Worm (Caenorhabditis elegans) whole organism, L3 larva: Measurements from ENCODE around the gene exo-1.
A peak's percentile ranks its signal among the peaks of the same experiment; 100 is the strongest.

Experiments
- R02D3.7 ChIP-seq: fragments of 150-350 bp; optimal IDR thresholded peaks from 2 replicates; lab custom pipeline; 2014; ENCODE audit warnings: missing biosample characterization, missing genetic modification characterization
- ZK546.5 ChIP-seq: sonication (generic microtip); optimal IDR thresholded peaks from 2 replicates; lab custom pipeline; 2017; ENCODE audit warnings: missing biosample characterization, missing genetic modification characterization
- aly-2 ChIP-seq: fragments of 150-350 bp; optimal IDR thresholded peaks from 2 replicates; lab custom pipeline; 2014; ENCODE audit warnings: missing biosample characterization, missing genetic modification characterization
- ama-1 ChIP-seq: fragments of 150-350 bp; optimal IDR thresholded peaks from 2 replicates; lab custom pipeline; 2018
- ceh-16 ChIP-seq: sonication (generic microtip); optimal IDR thresholded peaks from 2 replicates; lab custom pipeline; 2017; ENCODE audit warnings: missing biosample characterization, missing genetic modification characterization
- ceh-28 ChIP-seq: fragments of 150-350 bp; optimal IDR thresholded peaks from 2 replicates; lab custom pipeline; 2014; ENCODE audit warnings: missing biosample characterization, missing genetic modification reagents, missing genetic modification characterization
- ceh-82 ChIP-seq: fragments of 150-350 bp; optimal IDR thresholded peaks from 2 replicates; lab custom pipeline; 2014; ENCODE audit warnings: missing biosample characterization, missing genetic modification characterization
- ceh-9 ChIP-seq: sonication (generic microtip); optimal IDR thresholded peaks from 2 replicates; lab custom pipeline; 2018; ENCODE audit warnings: missing biosample characterization, missing genetic modification characterization
- daf-12 ChIP-seq: fragments of 150-350 bp; optimal IDR thresholded peaks from 2 replicates; lab custom pipeline; 2014; ENCODE audit warnings: missing biosample characterization, missing genetic modification reagents, missing genetic modification characterization
- egl-27 ChIP-seq: sonication (generic microtip); optimal IDR thresholded peaks from 4 replicates; lab custom pipeline; 2017; ENCODE audit warnings: missing biosample characterization, missing genetic modification reagents, missing genetic modification characterization
- egl-5 ChIP-seq: fragments of 150-350 bp; optimal IDR thresholded peaks from 2 replicates; lab custom pipeline; 2017; ENCODE audit warnings: missing biosample characterization, missing genetic modification reagents, missing genetic modification characterization, inconsistent platforms
- elt-1 ChIP-seq: fragments of 150-350 bp; optimal IDR thresholded peaks from 2 replicates; lab custom pipeline; 2014; ENCODE audit warnings: missing biosample characterization, missing genetic modification characterization
- elt-2 ChIP-seq: sonication (generic microtip); optimal IDR thresholded peaks from 2 replicates; lab custom pipeline; 2016; ENCODE audit warnings: missing genetic modification reagents, mild to moderate bottlenecking, missing genetic modification characterization, missing compliant biosample characterization
- elt-3 ChIP-seq, 3 experiments: fragments of 150-350 bp in 1 of 3; sonication (generic microtip) in 2 of 3; optimal IDR thresholded peaks; 2 replicates in 2 of 3; 4 replicates in 1 of 3; lab custom pipeline; 2014 to 2017; ENCODE audit warnings: missing biosample characterization in 3 of 3, missing genetic modification characterization in 3 of 3
- eor-1 ChIP-seq, 2 experiments: fragments of 150-350 bp; optimal IDR thresholded peaks; 2 replicates each; lab custom pipeline; 2014 to 2018; ENCODE audit warnings: missing biosample characterization in 2 of 2, missing genetic modification characterization in 2 of 2
- fkh-10 ChIP-seq: sonication (generic microtip); optimal IDR thresholded peaks from 2 replicates; lab custom pipeline; 2017; ENCODE audit warnings: missing biosample characterization, missing genetic modification reagents, missing genetic modification characterization
- fkh-2 ChIP-seq: fragments of 150-350 bp; optimal IDR thresholded peaks from 2 replicates; lab custom pipeline; 2014; ENCODE audit warnings: missing biosample characterization, missing genetic modification reagents, missing genetic modification characterization
- fos-1 ChIP-seq: fragments of 150-350 bp; optimal IDR thresholded peaks from 2 replicates; lab custom pipeline; 2014; ENCODE audit warnings: missing biosample characterization, missing genetic modification characterization
- hmg-11 ChIP-seq: sonication (generic microtip); optimal IDR thresholded peaks from 2 replicates; lab custom pipeline; 2016; ENCODE audit warnings: missing genetic modification characterization, missing compliant biosample characterization
- jun-1 ChIP-seq: fragments of 150-350 bp; optimal IDR thresholded peaks from 2 replicates; lab custom pipeline; 2014; ENCODE audit warnings: missing biosample characterization, missing genetic modification reagents, missing genetic modification characterization
- lin-15B ChIP-seq: fragments of 150-350 bp; optimal IDR thresholded peaks from 2 replicates; lab custom pipeline; 2014; ENCODE audit warnings: missing biosample characterization, missing genetic modification characterization
- lin-39 ChIP-seq: fragments of 150-350 bp; optimal IDR thresholded peaks from 2 replicates; lab custom pipeline; 2018; ENCODE audit warnings: missing biosample characterization, missing genetic modification reagents, missing genetic modification characterization
- lsy-12 ChIP-seq: sonication (generic microtip); optimal IDR thresholded peaks from 2 replicates; lab custom pipeline; 2016; ENCODE audit warnings: mild to moderate bottlenecking, missing genetic modification characterization, missing compliant biosample characterization
- mdl-1 ChIP-seq: fragments of 150-350 bp; optimal IDR thresholded peaks from 2 replicates; lab custom pipeline; 2014; ENCODE audit warnings: missing biosample characterization, missing genetic modification characterization
- mml-1 ChIP-seq: fragments of 150-350 bp; sonication (generic microtip); optimal IDR thresholded peaks from 3 replicates; lab custom pipeline; 2014; ENCODE audit warnings: missing biosample characterization, missing genetic modification characterization
- nfya-1 ChIP-seq: sonication (generic microtip); optimal IDR thresholded peaks from 2 replicates; lab custom pipeline; 2017; ENCODE audit warnings: missing genetic modification characterization, mild to moderate bottlenecking, missing compliant biosample characterization, antibody characterized with exemption, moderate library complexity; ENCODE audit not compliant: insufficient read depth
- nhr-11 ChIP-seq: fragments of 150-350 bp; optimal IDR thresholded peaks from 2 replicates; lab custom pipeline; 2014; ENCODE audit warnings: missing biosample characterization, missing genetic modification characterization
- nhr-12 ChIP-seq: fragments of 150-350 bp; optimal IDR thresholded peaks from 2 replicates; lab custom pipeline; 2014; ENCODE audit warnings: missing biosample characterization, missing genetic modification characterization
- nhr-23 ChIP-seq: fragments of 150-350 bp; optimal IDR thresholded peaks from 2 replicates; lab custom pipeline; 2014; ENCODE audit warnings: missing biosample characterization, missing genetic modification reagents, missing genetic modification characterization
- nhr-237 ChIP-seq: fragments of 150-350 bp; optimal IDR thresholded peaks from 2 replicates; lab custom pipeline; 2014; ENCODE audit warnings: missing biosample characterization, missing genetic modification characterization
- nhr-25 ChIP-seq: sonication (generic microtip); optimal IDR thresholded peaks from 2 replicates; lab custom pipeline; 2017; ENCODE audit warnings: missing biosample characterization, missing genetic modification characterization
- nhr-28 ChIP-seq: fragments of 150-350 bp; optimal IDR thresholded peaks from 2 replicates; lab custom pipeline; 2014; ENCODE audit warnings: missing biosample characterization, missing genetic modification characterization
- nhr-43 ChIP-seq: sonication (generic microtip); optimal IDR thresholded peaks from 2 replicates; lab custom pipeline; 2016; ENCODE audit warnings: mild to moderate bottlenecking, missing genetic modification characterization, missing compliant biosample characterization; ENCODE audit not compliant: poor library complexity, severe bottlenecking
- nhr-67 ChIP-seq: fragments of 150-350 bp; optimal IDR thresholded peaks from 2 replicates; lab custom pipeline; 2014; ENCODE audit warnings: missing biosample characterization, missing genetic modification characterization
- nhr-76 ChIP-seq: fragments of 150-350 bp; sonication (generic microtip); optimal IDR thresholded peaks from 5 replicates; lab custom pipeline; 2014; ENCODE audit warnings: missing biosample characterization, missing genetic modification characterization
- nhr-77 ChIP-seq: fragments of 150-350 bp; optimal IDR thresholded peaks from 2 replicates; lab custom pipeline; 2014; ENCODE audit warnings: missing biosample characterization, missing genetic modification characterization
- pha-4 ChIP-seq: fragments of 150-350 bp; optimal IDR thresholded peaks from 2 replicates; lab custom pipeline; 2014; ENCODE audit warnings: missing biosample characterization, missing genetic modification reagents, missing genetic modification characterization
- pqm-1 ChIP-seq: fragments of 150-350 bp; optimal IDR thresholded peaks from 2 replicates; lab custom pipeline; 2017; ENCODE audit warnings: missing biosample characterization, missing genetic modification characterization, inconsistent platforms
- sea-2 ChIP-seq: fragments of 150-350 bp; sonication (generic microtip); optimal IDR thresholded peaks from 4 replicates; lab custom pipeline; 2014; ENCODE audit warnings: missing biosample characterization, missing genetic modification reagents, missing genetic modification characterization
- skn-1 ChIP-seq: fragments of 150-350 bp; optimal IDR thresholded peaks from 2 replicates; lab custom pipeline; 2014; ENCODE audit warnings: missing biosample characterization, missing genetic modification characterization
- snpc-4 ChIP-seq: fragments of 150-350 bp; optimal IDR thresholded peaks from 2 replicates; lab custom pipeline; 2014; ENCODE audit warnings: missing biosample characterization, missing genetic modification characterization
- tbx-2 ChIP-seq: sonication (generic microtip); optimal IDR thresholded peaks from 2 replicates; lab custom pipeline; 2016; ENCODE audit warnings: mild to moderate bottlenecking, missing genetic modification characterization, missing compliant biosample characterization
- unc-39 ChIP-seq: sonication (generic microtip); optimal IDR thresholded peaks from 4 replicates; lab custom pipeline; 2017; ENCODE audit warnings: missing biosample characterization, missing genetic modification characterization
- unc-62 ChIP-seq: fragments of 150-350 bp; sonication (generic microtip); optimal IDR thresholded peaks from 4 replicates; lab custom pipeline; 2014; ENCODE audit warnings: missing biosample characterization, missing genetic modification reagents, missing genetic modification characterization
- zag-1 ChIP-seq: fragments of 150-350 bp; optimal IDR thresholded peaks from 2 replicates; lab custom pipeline; 2014; ENCODE audit warnings: missing biosample characterization, missing genetic modification characterization
- ztf-11 ChIP-seq: fragments of 150-350 bp; optimal IDR thresholded peaks from 2 replicates; lab custom pipeline; 2014; ENCODE audit warnings: missing biosample characterization, missing genetic modification characterization
- ztf-4 ChIP-seq: fragments of 150-350 bp; optimal IDR thresholded peaks from 2 replicates; lab custom pipeline; 2014; ENCODE audit warnings: missing biosample characterization, missing genetic modification characterization

The exo-1 gene

DNA sequence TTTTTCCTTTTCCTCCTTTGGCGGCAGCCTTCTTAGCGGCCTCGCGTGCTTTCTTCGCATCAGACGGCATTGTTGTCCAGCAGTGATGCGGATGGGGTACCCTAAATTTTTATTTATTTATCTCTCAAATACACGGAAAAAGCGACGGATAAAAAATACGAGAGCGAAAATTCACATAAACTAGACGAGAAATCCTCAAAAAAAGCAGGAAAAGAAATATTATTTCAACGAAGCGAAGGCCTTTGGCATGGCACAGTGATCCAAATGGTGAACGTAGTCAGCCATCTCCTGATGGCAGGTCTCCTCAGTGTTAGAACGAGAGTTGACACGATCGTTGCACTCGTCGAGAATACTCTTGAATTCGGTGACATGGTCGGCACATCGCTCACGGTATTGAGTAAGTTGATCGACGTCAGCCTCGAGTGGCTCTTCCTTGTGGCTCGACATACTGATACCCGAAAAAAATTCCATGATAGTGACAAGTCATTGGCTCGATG, 38.9 kb downstream of the exo-1 start, which contains the start of the genes abcf-2 and T27E9.2:
Gene abcf-2, minus strand, starts transcription at position 101 of the 497 bp plus-strand sequence.
Gene T27E9.2, minus strand, starts transcription at position 447 of the 497 bp plus-strand sequence.
- TF ChIP-seq nhr-43 (tag; lab: Kevin White, UChicago) = no peak
- no peak for TF ChIP-seq egl-27 (tag; lab: Kevin White, UChicago)
- no peak for TF ChIP-seq ztf-11 (tag; lab: Kevin White, UChicago)
- no peak for TF ChIP-seq jun-1
- TF ChIP-seq nhr-12 (tag; lab: Kevin White, UChicago) = no peak
- TF ChIP-seq ceh-9 (tag; lab: Kevin White, UChicago) = no peak

DNA sequence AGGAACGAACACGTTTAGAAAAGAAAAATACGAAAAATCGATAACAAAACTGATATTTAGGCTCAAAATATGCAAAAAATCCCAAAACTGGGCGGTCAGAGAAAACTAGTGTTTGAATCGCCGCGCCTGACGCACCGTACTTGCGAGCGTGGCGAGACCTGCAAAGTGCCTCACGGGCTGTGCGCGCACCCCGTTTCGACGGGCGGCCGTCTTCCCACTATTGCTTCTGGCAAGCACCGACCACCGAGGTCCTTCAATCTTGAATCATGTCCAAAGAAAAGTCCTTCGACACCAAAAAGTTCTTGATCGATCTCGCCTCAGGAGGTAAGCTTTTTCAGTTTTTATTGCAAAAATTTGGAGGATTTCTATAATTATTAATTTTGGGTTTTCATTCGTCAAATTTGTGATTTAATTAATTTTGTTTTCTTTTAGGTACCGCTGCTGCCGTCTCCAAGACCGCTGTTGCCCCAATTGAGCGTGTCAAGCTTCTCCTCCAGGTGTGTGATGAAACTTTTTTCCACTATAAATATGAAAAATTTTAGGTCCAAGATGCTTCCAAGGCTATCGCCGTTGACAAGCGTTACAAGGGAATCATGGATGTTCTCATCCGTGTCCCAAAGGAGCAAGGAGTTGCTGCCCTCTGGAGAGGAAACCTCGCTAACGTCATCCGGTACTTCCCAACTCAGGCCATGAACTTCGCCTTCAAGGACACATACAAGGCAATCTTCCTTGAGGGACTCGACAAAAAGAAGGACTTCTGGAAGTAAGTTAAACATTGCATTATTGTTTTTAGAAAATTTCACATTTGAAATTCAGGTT, 39.9 kb downstream of the exo-1 start, which contains the start of gene ant-1.1:
Gene ant-1.1, plus strand, starts transcription at position 199 of the 819 bp plus-strand sequence.
- TF ChIP-seq ceh-16 (tag; lab: Kevin White, UChicago) (peak; percentile 33), elt-3 (tag; optimal IDR thresholded peaks at IDR 0.05; lab: Kevin White, UChicago) (peak in 1 of 3 experiments; percentile 51), elt-1 (tag; lab: Kevin White, UChicago) (peak; percentile 63), mdl-1 (tag; lab: Kevin White, UChicago) (no peak), unc-62 (GFP tag; lab: Kevin White, UChicago) (peak; percentile 41), pqm-1 (tag; lab: Kevin White, UChicago) (peak; percentile 57), nhr-28 (tag; lab: Kevin White, UChicago) (no peak), lin-15B (tag; lab: Kevin White, UChicago) (peak; percentile 98), skn-1 (tag; lab: Kevin White, UChicago) (peak; percentile 87), zag-1 (tag; lab: Kevin White, UChicago) (no peak), nfya-1 (tag; lab: Kevin White, UChicago) (peak; percentile 98), aly-2 (tag; lab: Kevin White, UChicago) (peak; percentile 31), nhr-237 (no peak), hmg-11 (peak; percentile 71), egl-27 (tag; lab: Kevin White, UChicago) (peak; percentile 78), ama-1 (lab: Kevin White, UChicago) (peak; percentile 93), ceh-28 (tag; lab: Kevin White, UChicago) (peak; percentile 92), R02D3.7 (peak; percentile 84), fos-1 (tag; lab: Kevin White, UChicago) (peak; percentile 65), ceh-82 (tag; lab: Kevin White, UChicago) (peak; percentile 85), sea-2 (GFP tag; lab: Kevin White, UChicago) (no peak), nhr-23 (tag; lab: Kevin White, UChicago) (peak; percentile 92), lin-39 (tag; lab: Kevin White, UChicago) (peak; percentile 98), fkh-2 (tag; lab: Kevin White, UChicago) (no peak), nhr-43 (tag; lab: Kevin White, UChicago) (peak; percentile 93), egl-5 (tag; lab: Kevin White, UChicago) (no peak), daf-12 (no peak), nhr-11 (peak; percentile 59), ztf-4 (tag; lab: Kevin White, UChicago) (peak; percentile 32), elt-2 (tag; lab: Kevin White, UChicago) (peak; percentile 80), ztf-11 (tag; lab: Kevin White, UChicago) (no peak), pha-4 (tag; lab: Kevin White, UChicago) (peak; percentile 87), nhr-77 (tag; lab: Kevin White, UChicago) (peak; percentile 20), mml-1 (tag; lab: Kevin White, UChicago) (no peak), jun-1 (peak; percentile 90), ZK546.5 (tag; lab: Kevin White, UChicago) (peak; percentile 93), snpc-4 (tag; lab: Kevin White, UChicago) (peak; percentile 65), unc-39 (no peak), nhr-67 (tag; lab: Kevin White, UChicago) (no peak), nhr-25 (peak; percentile 98), ceh-9 (tag; lab: Kevin White, UChicago) (no peak), nhr-76 (tag; lab: Kevin White, UChicago) (no peak), nhr-12 (tag; lab: Kevin White, UChicago) (no peak), fkh-10 (GFP tag; lab: Kevin White, UChicago) (peak; percentile 5), eor-1 (tag; optimal IDR thresholded peaks at IDR 0.05; lab: Kevin White, UChicago) (no peak), tbx-2 (tag; lab: Kevin White, UChicago) (peak; percentile 62), lsy-12 (peak; percentile 96)
- TF ChIP-seq, all 47 proteins: peak for 31
